Worm (Caenorhabditis elegans) whole organism, L3 larva: ENCODE measurements around the gene W02B12.12.

Experiments used
- ZK546.5 ChIP-seq: sonication (generic microtip); optimal IDR thresholded peaks from 2 replicates; lab custom pipeline; 2017; ENCODE audit warnings: missing biosample characterization, missing genetic modification characterization
- elt-1 ChIP-seq: fragments of 150-350 bp; optimal IDR thresholded peaks from 2 replicates; lab custom pipeline; 2014; ENCODE audit warnings: missing biosample characterization, missing genetic modification characterization
- elt-3 ChIP-seq, 3 experiments: fragments of 150-350 bp in 1 of 3; sonication (generic microtip) in 2 of 3; optimal IDR thresholded peaks; 2 replicates in 2 of 3; 4 replicates in 1 of 3; lab custom pipeline; 2014 to 2017; ENCODE audit warnings: missing biosample characterization in 3 of 3, missing genetic modification characterization in 3 of 3
- fkh-10 ChIP-seq: sonication (generic microtip); optimal IDR thresholded peaks from 2 replicates; lab custom pipeline; 2017; ENCODE audit warnings: missing biosample characterization, missing genetic modification reagents, missing genetic modification characterization
- nhr-237 ChIP-seq: fragments of 150-350 bp; optimal IDR thresholded peaks from 2 replicates; lab custom pipeline; 2014; ENCODE audit warnings: missing biosample characterization, missing genetic modification characterization
- nhr-28 ChIP-seq: fragments of 150-350 bp; optimal IDR thresholded peaks from 2 replicates; lab custom pipeline; 2014; ENCODE audit warnings: missing biosample characterization, missing genetic modification characterization
- nhr-77 ChIP-seq: fragments of 150-350 bp; optimal IDR thresholded peaks from 2 replicates; lab custom pipeline; 2014; ENCODE audit warnings: missing biosample characterization, missing genetic modification characterization
- sea-2 ChIP-seq: fragments of 150-350 bp; sonication (generic microtip); optimal IDR thresholded peaks from 4 replicates; lab custom pipeline; 2014; ENCODE audit warnings: missing biosample characterization, missing genetic modification reagents, missing genetic modification characterization
- unc-62 ChIP-seq: fragments of 150-350 bp; sonication (generic microtip); optimal IDR thresholded peaks from 4 replicates; lab custom pipeline; 2014; ENCODE audit warnings: missing biosample characterization, missing genetic modification reagents, missing genetic modification characterization
- ztf-11 ChIP-seq: fragments of 150-350 bp; optimal IDR thresholded peaks from 2 replicates; lab custom pipeline; 2014; ENCODE audit warnings: missing biosample characterization, missing genetic modification characterization

DNA sequence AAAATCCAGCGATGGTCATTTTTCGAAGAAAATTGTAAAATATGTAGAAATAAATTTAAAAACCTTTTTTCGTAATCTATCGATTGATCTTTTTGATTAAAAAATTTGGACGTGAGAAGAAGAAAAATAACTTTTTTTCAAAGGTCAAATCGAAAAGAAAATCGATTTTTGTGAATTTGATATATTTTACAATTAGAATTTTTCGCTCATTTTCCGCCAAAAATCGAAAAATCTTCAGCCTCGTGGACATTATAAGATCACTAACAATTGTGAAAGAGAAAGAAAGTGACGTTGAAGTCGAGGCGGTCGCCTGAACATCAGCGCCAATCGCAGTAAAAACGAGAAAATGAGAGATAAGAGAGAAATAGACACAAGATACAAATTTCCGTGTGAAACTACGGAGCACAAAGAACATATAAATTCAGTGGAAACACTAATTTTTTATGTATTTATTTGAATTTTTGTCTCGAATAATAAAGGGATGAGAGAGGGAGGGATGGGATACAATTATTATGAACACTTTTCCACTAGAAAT lies 9.3 kb downstream of the W02B12.12 start, which contains the start of gene cisd-1:
- no peak for TF ChIP-seq nhr-77
- TF ChIP-seq ZK546.5 = no peak
- TF ChIP-seq unc-62 (GFP tag; lab: Kevin White, UChicago) = no peak
- no peak for TF ChIP-seq nhr-28 (tag; lab: Kevin White, UChicago)
- no peak for TF ChIP-seq ztf-11
- no peak for TF ChIP-seq elt-1
- TF ChIP-seq elt-3 (tag; optimal IDR thresholded peaks at IDR 0.05; lab: Kevin White, UChicago) = no peak
- no peak for TF ChIP-seq sea-2 (GFP tag; lab: Kevin White, UChicago)
- no peak for TF ChIP-seq nhr-237 (tag; lab: Kevin White, UChicago)
- TF ChIP-seq fkh-10 (GFP tag; lab: Kevin White, UChicago) = no peak
